Fruit fly (Drosophila melanogaster): ENCODE measurements around the gene CG8478.

CG8478 gene

dm6 chr3R:9747272-9747874 lies 16.1 kb upstream of the CG8478 start, which contains the start of gene CG12948 (continued):
- TF ChIP-seq CG7839 (tag; optimal IDR thresholded peaks at IDR 0.05) (no peak), CG2889 (GFP tag; IDR thresholded peaks at IDR 0.05) (no peak), stwl (tag; optimal IDR thresholded peaks at IDR 0.05) (no peak), CTCF (GFP tag; optimal IDR thresholded peaks at IDR 0.05) (no peak), CG6765 (GFP tag; optimal IDR thresholded peaks at IDR 0.05) (no peak), grn (GFP tag; optimal IDR thresholded peaks at IDR 0.05) (no peak), CG5953 (GFP tag; IDR thresholded peaks at IDR 0.05) (no peak), ash1 (GFP tag; optimal IDR thresholded peaks at IDR 0.05) (no peak), eve (GFP tag; optimal IDR thresholded peaks at IDR 0.05) (no peak), grau (tag; optimal IDR thresholded peaks at IDR 0.05) (peak; percentile 67), dmrt11E (tag; optimal IDR thresholded peaks at IDR 0.05) (peak; percentile 46), Abd-B (GFP tag; optimal IDR thresholded peaks at IDR 0.05) (peak; percentile 61), CG17568 (GFP tag; optimal IDR thresholded peaks at IDR 0.05) (no peak), CG18011 (GFP tag; optimal IDR thresholded peaks at IDR 0.05) (peak; percentile 23), gsb-n (tag; optimal IDR thresholded peaks at IDR 0.05) (no peak), Dfd (GFP tag; optimal IDR thresholded peaks at IDR 0.05) (no peak), CG17912 (GFP tag; optimal IDR thresholded peaks at IDR 0.05) (no peak), Dad (GFP tag; optimal IDR thresholded peaks at IDR 0.05) (peak; percentile 53), CG43689 (GFP tag; IDR thresholded peaks at IDR 0.05) (no peak), wor (GFP tag; IDR thresholded peaks at IDR 0.05) (no peak), CG30020 (tag; optimal IDR thresholded peaks at IDR 0.05) (peak; percentile 40), mirr (GFP tag; optimal IDR thresholded peaks at IDR 0.05) (no peak), CG17829 (tag; optimal IDR thresholded peaks at IDR 0.05) (peak; percentile 57), CG15479 (GFP tag; optimal IDR thresholded peaks at IDR 0.05) (peak; percentile 46), Eip74EF (GFP tag; optimal IDR thresholded peaks at IDR 0.05) (no peak), CG30431 (GFP tag; optimal IDR thresholded peaks at IDR 0.05) (no peak), CG7372 (GFP tag; IDR thresholded peaks at IDR 0.05) (no peak), Nf-YB (GFP tag; optimal IDR thresholded peaks at IDR 0.05) (peak; percentile 17), CG10431 (GFP tag; optimal IDR thresholded peaks at IDR 0.05) (no peak), Fer3 (tag; optimal IDR thresholded peaks at IDR 0.05) (peak; percentile 55), CG10267 (tag; optimal IDR thresholded peaks at IDR 0.05) (peak; percentile 40), corto (GFP tag; optimal IDR thresholded peaks at IDR 0.05) (peak; percentile 49), HLH3B (GFP tag; IDR thresholded peaks at IDR 0.05) (0 out of 2 replicates have a peak, but pooled peaks have one; percentile 16), CG3847 (GFP tag; IDR thresholded peaks at IDR 0.05) (peak; percentile 54), CG16863 (GFP tag; optimal IDR thresholded peaks at IDR 0.05) (peak; percentile 12), CG18599 (GFP tag; optimal IDR thresholded peaks at IDR 0.05) (no peak), ase (GFP tag; IDR thresholded peaks at IDR 0.05) (no peak), CG33213 (GFP tag; optimal IDR thresholded peaks at IDR 0.05) (peak; percentile 30), hth (optimal IDR thresholded peaks at IDR 0.05) (no peak), sob (GFP tag; IDR thresholded peaks at IDR 0.05) (peak; percentile 60), lov (optimal IDR thresholded peaks at IDR 0.05) (no peak), lov (GFP tag; IDR thresholded peaks at IDR 0.05) (no peak), dati (GFP tag; IDR thresholded peaks at IDR 0.05) (no peak), hbn (GFP tag; IDR thresholded peaks at IDR 0.05; ENCODE audit: partially characterized antibody) (peak; percentile 95), CG11696 (GFP tag; IDR thresholded peaks at IDR 0.05) (no peak), Dip3 (GFP tag; optimal IDR thresholded peaks at IDR 0.05) (peak; percentile 45), Pdp1 (GFP tag; optimal IDR thresholded peaks at IDR 0.05) (peak; percentile 36 to 83), CG12299 (tag; optimal IDR thresholded peaks at IDR 0.05) (no peak), Bgb (GFP tag; IDR thresholded peaks at IDR 0.05; ENCODE audit: partially characterized antibody) (peak; percentile 78), Hr39 (optimal IDR thresholded peaks at IDR 0.05) (no peak), Ets97D (GFP tag; optimal IDR thresholded peaks at IDR 0.05) (peak; percentile 46), fru (optimal IDR thresholded peaks at IDR 0.05) (no peak)

All from whole organism, embryonic.